Fruit fly (Drosophila melanogaster) whole organism, embryonic: Measurements from ENCODE around the gene CG44838.

Source experiments
- ATbp ChIP-seq: fragments of 200-800 bp; sonication (Bioruptor generic); optimal IDR thresholded peaks from 2 replicates; lab custom pipeline; 2017; ENCODE audit warnings: missing biosample characterization, mild to moderate bottlenecking, missing genetic modification characterization, missing genetic modification reagents
- B-H2 ChIP-seq: fragments of 200-800 bp; sonication (Bioruptor generic); optimal IDR thresholded peaks from 2 replicates; lab custom pipeline; 2018; ENCODE audit warnings: missing biosample characterization, mild to moderate bottlenecking, missing genetic modification characterization
- CG10431 ChIP-seq: fragments of 200-800 bp; sonication (Bioruptor generic); optimal IDR thresholded peaks from 3 replicates; lab custom pipeline; 2018; ENCODE audit warnings: missing biosample characterization, mild to moderate bottlenecking, missing genetic modification characterization
- CG10565 ChIP-seq: fragments of 200-800 bp; sonication (Bioruptor generic); optimal IDR thresholded peaks from 3 replicates; lab custom pipeline; 2016; ENCODE audit warnings: missing biosample characterization, mild to moderate bottlenecking, missing genetic modification characterization
- CG11456 ChIP-seq: fragments of 200-800 bp; sonication (Bioruptor generic); IDR thresholded peaks from 3 replicates; pipeline ENCODE4 v1.3.6; 2022; ENCODE audit warnings: missing biosample characterization, missing genetic modification characterization
- CG12299 ChIP-seq: fragments of 200-800 bp; sonication (Bioruptor generic); optimal IDR thresholded peaks from 2 replicates; lab custom pipeline; 2018; ENCODE audit warnings: missing biosample characterization, mild to moderate bottlenecking, missing genetic modification characterization
- CG13123 ChIP-seq: fragments of 200-800 bp; sonication (Bioruptor generic); optimal IDR thresholded peaks from 2 replicates; lab custom pipeline; 2016; ENCODE audit warnings: missing biosample characterization, missing genetic modification characterization
- CG15601 ChIP-seq: fragments of 200-800 bp; sonication (Bioruptor generic); optimal IDR thresholded peaks from 3 replicates; lab custom pipeline; 2019; ENCODE audit warnings: missing biosample characterization, mild to moderate bottlenecking, missing genetic modification characterization, moderate library complexity
- CG15696 ChIP-seq: fragments of 200-800 bp; sonication (Bioruptor generic); optimal IDR thresholded peaks from 2 replicates; lab custom pipeline; 2019; ENCODE audit warnings: missing biosample characterization, mild to moderate bottlenecking, missing genetic modification characterization, moderate library complexity
- CG17186 ChIP-seq: fragments of 200-800 bp; sonication (Bioruptor generic); optimal IDR thresholded peaks from 3 replicates; lab custom pipeline; 2017; ENCODE audit warnings: missing biosample characterization, missing genetic modification reagents, missing genetic modification characterization
- CG2202 ChIP-seq: fragments of 200-800 bp; sonication (Bioruptor generic); optimal IDR thresholded peaks from 2 replicates; lab custom pipeline; 2018; ENCODE audit warnings: missing biosample characterization, mild to moderate bottlenecking, missing genetic modification characterization
- CG2889 ChIP-seq: fragments of 200-800 bp; sonication (Bioruptor generic); IDR thresholded peaks from 3 replicates; pipeline ENCODE4 v1.3.6; 2022; ENCODE audit warnings: missing biosample characterization, missing genetic modification characterization
- CG31365 ChIP-seq: fragments of 200-800 bp; sonication (Bioruptor generic); optimal IDR thresholded peaks from 2 replicates; lab custom pipeline; 2018; ENCODE audit warnings: missing biosample characterization, mild to moderate bottlenecking, missing genetic modification characterization
- CG32532 ChIP-seq: fragments of 200-800 bp; sonication (Bioruptor generic); IDR thresholded peaks from 2 replicates; pipeline ENCODE4 v1.3.6; 2022; ENCODE audit warnings: missing biosample characterization, missing genetic modification characterization
- CG4820 ChIP-seq: fragments of 200-800 bp; sonication (Bioruptor generic); optimal IDR thresholded peaks from 3 replicates; lab custom pipeline; 2016; ENCODE audit warnings: missing biosample characterization, missing genetic modification characterization
- CG6689 ChIP-seq: fragments of 200-800 bp; sonication (Bioruptor generic); IDR thresholded peaks from 2 replicates; pipeline ENCODE4 v1.3.6; 2022; ENCODE audit warnings: missing biosample characterization, missing genetic modification characterization
- CG6791 ChIP-seq: fragments of 200-800 bp; sonication (Bioruptor generic); IDR thresholded peaks from 3 replicates; pipeline ENCODE4 v1.3.6; 2022; ENCODE audit warnings: missing biosample characterization, missing genetic modification characterization; ENCODE audit not compliant: partially characterized antibody
- CG8359 ChIP-seq: fragments of 200-800 bp; sonication (Bioruptor generic); optimal IDR thresholded peaks from 2 replicates; lab custom pipeline; 2017; ENCODE audit warnings: missing biosample characterization, mild to moderate bottlenecking, missing genetic modification characterization, borderline replicate concordance
- CG9609 ChIP-seq: fragments of 200-800 bp; sonication (Bioruptor generic); optimal IDR thresholded peaks from 3 replicates; lab custom pipeline; 2016; ENCODE audit warnings: missing biosample characterization, missing genetic modification characterization
- D19B ChIP-seq: fragments of 200-800 bp; sonication (Bioruptor generic); optimal IDR thresholded peaks from 2 replicates; lab custom pipeline; 2017; ENCODE audit warnings: missing biosample characterization, mild to moderate bottlenecking, missing genetic modification characterization
- Dip2 ChIP-seq: fragments of 200-800 bp; sonication (Bioruptor generic); IDR thresholded peaks from 2 replicates; pipeline ENCODE4 v1.3.6; 2022; ENCODE audit warnings: missing biosample characterization, missing genetic modification characterization
- Drgx ChIP-seq: fragments of 200-800 bp; sonication (Bioruptor generic); IDR thresholded peaks from 2 replicates; pipeline ENCODE4 v1.3.6; 2022; ENCODE audit warnings: missing biosample characterization, missing genetic modification characterization
- E2f1 ChIP-seq: fragments of 200-800 bp; sonication (Bioruptor generic); IDR thresholded peaks from 2 replicates; pipeline ENCODE4 v1.3.6; 2022; ENCODE audit warnings: missing biosample characterization, missing genetic modification characterization
- ERR ChIP-seq: fragments of 200-800 bp; sonication (Bioruptor generic); optimal IDR thresholded peaks from 2 replicates; lab custom pipeline; 2016; ENCODE audit warnings: missing biosample characterization, missing genetic modification characterization
- Fer2 ChIP-seq: fragments of 200-800 bp; sonication (Bioruptor generic); optimal IDR thresholded peaks from 2 replicates; lab custom pipeline; 2018; ENCODE audit warnings: missing biosample characterization, mild to moderate bottlenecking, missing genetic modification characterization, moderate library complexity
- GATAe ChIP-seq: fragments of 200-800 bp; sonication (Bioruptor generic); conservative IDR thresholded peaks from 2 replicates; pipeline ENCODE4 v1.3.6; 2022; ENCODE audit warnings: missing biosample characterization, missing genetic modification characterization
- Gsc ChIP-seq: fragments of 200-800 bp; sonication (Bioruptor generic); IDR thresholded peaks from 2 replicates; pipeline ENCODE4 v1.3.6; 2022; ENCODE audit warnings: missing biosample characterization, missing genetic modification characterization
- Rfx ChIP-seq: fragments of 200-800 bp; sonication (Bioruptor generic); IDR thresholded peaks from 2 replicates; pipeline ENCODE4 v1.3.6; 2022; ENCODE audit warnings: missing biosample characterization, missing genetic modification characterization
- Sin3A ChIP-seq: fragments of >200 bp; optimal IDR thresholded peaks from 2 replicates; lab custom pipeline; 2018
- Sry-β ChIP-seq: fragments of 200-800 bp; sonication (Bioruptor generic); optimal IDR thresholded peaks from 2 replicates; lab custom pipeline; 2018; ENCODE audit warnings: missing biosample characterization, mild to moderate bottlenecking, missing genetic modification characterization, moderate library complexity
- Trl ChIP-seq, 3 experiments: fragments of >200 bp in 2 of 3; fragments of 200-800 bp in 1 of 3; sonication (Bioruptor generic) in 1 of 3; optimal IDR thresholded peaks; 2 replicates in 1 of 3; 3 replicates in 2 of 3; lab custom pipeline; 2016 to 2017; ENCODE audit warnings: missing biosample characterization in 1 of 3, missing genetic modification characterization in 1 of 3
- ash1 ChIP-seq: fragments of 200-800 bp; sonication (Bioruptor generic); optimal IDR thresholded peaks from 2 replicates; lab custom pipeline; 2018; ENCODE audit warnings: missing biosample characterization, mild to moderate bottlenecking, missing genetic modification characterization
- en ChIP-seq: fragments of 200-800 bp; sonication (Bioruptor generic); optimal IDR thresholded peaks from 2 replicates; lab custom pipeline; 2016; ENCODE audit warnings: missing biosample characterization, missing genetic modification characterization
- ewg ChIP-seq: fragments of 200-800 bp; sonication (Bioruptor generic); optimal IDR thresholded peaks from 3 replicates; lab custom pipeline; 2017; ENCODE audit warnings: mild to moderate bottlenecking, missing biosample characterization, missing genetic modification reagents, missing genetic modification characterization
- fu2 ChIP-seq: fragments of 200-800 bp; sonication (Bioruptor generic); optimal IDR thresholded peaks from 2 replicates; lab custom pipeline; 2016; ENCODE audit warnings: missing biosample characterization, missing genetic modification characterization
- gcm ChIP-seq: fragments of 200-800 bp; sonication (Bioruptor generic); optimal IDR thresholded peaks from 2 replicates; lab custom pipeline; 2019; ENCODE audit warnings: missing biosample characterization, mild to moderate bottlenecking, missing genetic modification characterization, moderate library complexity
- hb ChIP-seq: fragments of 200-800 bp; sonication (Bioruptor generic); IDR thresholded peaks from 3 replicates; pipeline ENCODE4 v1.3.6; 2022; ENCODE audit warnings: missing biosample characterization, missing genetic modification characterization; ENCODE audit not compliant: partially characterized antibody
- her ChIP-seq: fragments of 200-800 bp; sonication (Bioruptor generic); optimal IDR thresholded peaks from 2 replicates; lab custom pipeline; 2016; ENCODE audit warnings: missing biosample characterization, missing genetic modification characterization
- insv ChIP-seq, 2 experiments: fragments of 200-800 bp; sonication (Bioruptor generic); optimal IDR thresholded peaks; 3 replicates each; lab custom pipeline; 2016 to 2018; ENCODE audit warnings: missing biosample characterization in 2 of 2, missing genetic modification characterization in 2 of 2
- kni ChIP-seq: fragments of 200-800 bp; sonication (Bioruptor generic); optimal IDR thresholded peaks from 3 replicates; lab custom pipeline; 2017; ENCODE audit warnings: mild to moderate bottlenecking, missing biosample characterization, missing genetic modification reagents, missing genetic modification characterization
- lilli ChIP-seq: fragments of 200-800 bp; sonication (Bioruptor generic); optimal IDR thresholded peaks from 3 replicates; lab custom pipeline; 2016; ENCODE audit warnings: missing biosample characterization, missing genetic modification characterization
- nerfin-1 ChIP-seq: fragments of 200-800 bp; sonication (Bioruptor generic); optimal IDR thresholded peaks from 3 replicates; lab custom pipeline; 2019; ENCODE audit warnings: missing biosample characterization, mild to moderate bottlenecking, missing genetic modification characterization, moderate library complexity
- nmo ChIP-seq: fragments of 200-800 bp; sonication (Bioruptor generic); optimal IDR thresholded peaks from 2 replicates; lab custom pipeline; 2018; ENCODE audit warnings: missing biosample characterization, mild to moderate bottlenecking, missing genetic modification characterization, moderate library complexity
- pan ChIP-seq, 4 experiments: fragments of >200 bp in 3 of 4; fragments of 200-800 bp in 1 of 4; sonication (Bioruptor generic) in 1 of 4; optimal IDR thresholded peaks in 3 of 4; IDR thresholded peaks in 1 of 4; 2 replicates each; pipeline versions ENCODE4 v1.3.6 to Lab custom; 2017 to 2022; ENCODE audit warnings: missing biosample characterization in 2 of 4, missing genetic modification characterization in 2 of 4, mixed read lengths in 1 of 4
- sd ChIP-seq: fragments of 200-800 bp; sonication (Bioruptor generic); optimal IDR thresholded peaks from 3 replicates; lab custom pipeline; 2018; ENCODE audit warnings: missing biosample characterization, mild to moderate bottlenecking, missing genetic modification characterization, moderate library complexity
- so ChIP-seq: fragments of 200-800 bp; sonication (Bioruptor generic); IDR thresholded peaks from 3 replicates; pipeline ENCODE4 v1.3.6; 2022; ENCODE audit warnings: missing biosample characterization, missing genetic modification characterization
- tio ChIP-seq: fragments of 200-800 bp; sonication (Bioruptor generic); optimal IDR thresholded peaks from 2 replicates; lab custom pipeline; 2017; ENCODE audit warnings: missing biosample characterization, missing genetic modification characterization, inconsistent platforms
- tll ChIP-seq, 2 experiments: fragments of 200-800 bp in 1 of 2; fragments of >200 bp in 1 of 2; sonication (Bioruptor generic) in 1 of 2; optimal IDR thresholded peaks; 2 replicates each; lab custom pipeline; 2017 to 2019; ENCODE audit warnings: missing biosample characterization in 2 of 2, missing genetic modification characterization in 2 of 2, mild to moderate bottlenecking in 1 of 2, moderate library complexity in 1 of 2
- tup ChIP-seq: fragments of 200-800 bp; sonication (Bioruptor generic); optimal IDR thresholded peaks from 2 replicates; lab custom pipeline; 2016; ENCODE audit warnings: missing biosample characterization, mild to moderate bottlenecking, missing genetic modification characterization, moderate library complexity

Gene CG44838

dm6 chr3L:9457619-9458092 lies 3.2 kb upstream of the CG44838 start, which contains the start of gene CG3437 (continued):
- TF ChIP-seq gcm (GFP tag; lab: Kevin White, UChicago) (peak; percentile 97), Rfx (peak; percentile 100), nmo (peak; percentile 99), CG13123 (GFP tag; lab: Kevin White, UChicago) (peak; percentile 96), Sry-β (GFP tag; lab: Kevin White, UChicago) (peak; percentile 74), Drgx (GFP tag; lab: Robert Waterston, UW) (peak; percentile 100), ERR (GFP tag; lab: Kevin White, UChicago) (peak; percentile 97), CG10431 (GFP tag; lab: Kevin White, UChicago) (peak; percentile 95), D19B (GFP tag; lab: Kevin White, UChicago) (peak; percentile 94), CG8359 (GFP tag; lab: Kevin White, UChicago) (peak; percentile 94), her (GFP tag; lab: Kevin White, UChicago) (peak; percentile 96), CG32532 (GFP tag; lab: Robert Waterston, UW) (peak; percentile 99), tio (GFP tag; lab: Kevin White, UChicago) (peak; percentile 98), hb (no peak), CG2202 (tag; lab: Kevin White, UChicago) (peak; percentile 97), nerfin-1 (tag; lab: Kevin White, UChicago) (peak; percentile 98), tup (peak; percentile 97), Sin3A (lab: Kevin White, UChicago) (peak; percentile 49), Fer2 (peak; percentile 98), pan (optimal IDR thresholded peaks at IDR 0.05; lab: Kevin White, UChicago) (no peak), pan (GFP tag; optimal IDR thresholded peaks at IDR 0.05 in 1 of 2, IDR thresholded peaks at IDR 0.05 in 1 of 2) (peak in 1 of 2 experiments; percentile 99), CG17186 (GFP tag; lab: Kevin White, UChicago) (peak; percentile 95), ewg (peak; percentile 97), en (GFP tag; lab: Kevin White, UChicago) (peak; percentile 98), Gsc (GFP tag; lab: Robert Waterston, UW) (peak; percentile 99), CG11456 (GFP tag; lab: Robert Waterston, UW) (peak; percentile 99), so (GFP tag; lab: Robert Waterston, UW) (peak; percentile 99), CG9609 (GFP tag; lab: Kevin White, UChicago) (peak; percentile 98), CG15601 (tag; lab: Kevin White, UChicago) (peak; percentile 97), CG12299 (tag; lab: Kevin White, UChicago) (peak; percentile 97), sd (tag; lab: Kevin White, UChicago) (peak; percentile 96), Trl (optimal IDR thresholded peaks at IDR 0.05; lab: Kevin White, UChicago) (no peak), Trl (GFP tag; optimal IDR thresholded peaks at IDR 0.05; lab: Kevin White, UChicago) (peak; percentile 99), CG2889 (GFP tag; lab: Robert Waterston, UW) (peak; percentile 98), ash1 (GFP tag; lab: Kevin White, UChicago) (peak; percentile 96), CG6689 (peak; percentile 99), kni (peak; percentile 97), CG4820 (peak; percentile 97), CG15696 (tag; lab: Kevin White, UChicago) (peak; percentile 98), ATbp (GFP tag; lab: Kevin White, UChicago) (peak; percentile 98), fu2 (GFP tag; lab: Kevin White, UChicago) (peak; percentile 98), tll (GFP tag; optimal IDR thresholded peaks at IDR 0.05; lab: Kevin White, UChicago) (peak in 1 of 2 experiments; percentile 84), insv (GFP tag; optimal IDR thresholded peaks at IDR 0.05; lab: Kevin White, UChicago) (peak; percentile 26 to 81), GATAe (GFP tag; lab: Robert Waterston, UW) (peak; percentile 98), E2f1 (GFP tag; lab: Robert Waterston, UW) (peak; percentile 99), CG10565 (GFP tag; lab: Kevin White, UChicago) (peak; percentile 92), Dip2 (peak; percentile 79), B-H2 (GFP tag; lab: Kevin White, UChicago) (peak; percentile 99), CG31365 (tag; lab: Kevin White, UChicago) (peak; percentile 93), lilli (GFP tag; lab: Kevin White, UChicago) (peak; percentile 99), CG6791 (GFP tag; lab: Robert Waterston, UW) (no peak)
